Worm (Caenorhabditis elegans): ENCODE results near the gene sel-5.

ce11 chrIII:4530968-4531367, 47.3 kb downstream of the sel-5 start:
- TF ChIP-seq elt-1 (tag; optimal IDR thresholded peaks at IDR 0.05; ENCODE audit: borderline replicate concordance, insufficient read depth) (no peak), ces-1 (GFP tag; optimal IDR thresholded peaks at IDR 0.05) (no peak), pha-4 (tag; optimal IDR thresholded peaks at IDR 0.05) (no peak), snpc-4 (tag; optimal IDR thresholded peaks at IDR 0.05) (no peak), mep-1 (tag; optimal IDR thresholded peaks at IDR 0.05) (no peak), nhr-237 (tag; optimal IDR thresholded peaks at IDR 0.05) (no peak), unc-62 (GFP tag; optimal IDR thresholded peaks at IDR 0.05) (no peak)
